Fruit fly (Drosophila melanogaster) whole organism, adult: ENCODE measurements around the gene vsg.

Source experiments
- CG11617 ChIP-seq: fragments of 200-800 bp; sonication (Bioruptor generic); optimal IDR thresholded peaks from 2 replicates; lab custom pipeline; 2017; ENCODE audit warnings: mild to moderate bottlenecking, missing biosample characterization, missing genetic modification reagents, missing genetic modification characterization
- CG12768 ChIP-seq: fragments of 200-800 bp; sonication (Bioruptor generic); optimal IDR thresholded peaks from 2 replicates; lab custom pipeline; 2017; ENCODE audit warnings: missing biosample characterization, missing genetic modification characterization, mild to moderate bottlenecking, moderate library complexity, missing genetic modification reagents
- CG14711 ChIP-seq: fragments of 200-800 bp; sonication (Bioruptor generic); optimal IDR thresholded peaks from 2 replicates; lab custom pipeline; 2018; ENCODE audit warnings: missing biosample characterization, mild to moderate bottlenecking, missing genetic modification characterization, moderate library complexity
- CG1620 ChIP-seq: fragments of 200-800 bp; sonication (Bioruptor generic); optimal IDR thresholded peaks from 2 replicates; lab custom pipeline; 2016; ENCODE audit warnings: missing biosample characterization, missing genetic modification characterization
- CG33017 ChIP-seq: fragments of 200-800 bp; sonication (Bioruptor generic); optimal IDR thresholded peaks from 2 replicates; lab custom pipeline; 2018; ENCODE audit warnings: missing biosample characterization, mild to moderate bottlenecking, missing genetic modification characterization, moderate library complexity
- CG5204 ChIP-seq: fragments of 200-800 bp; sonication (Bioruptor generic); optimal IDR thresholded peaks from 2 replicates; lab custom pipeline; 2016; ENCODE audit warnings: missing biosample characterization, missing genetic modification characterization
- CG7045 ChIP-seq: fragments of 200-800 bp; sonication (Bioruptor generic); optimal IDR thresholded peaks from 2 replicates; lab custom pipeline; 2017; ENCODE audit warnings: missing biosample characterization, mild to moderate bottlenecking, missing genetic modification characterization
- CG7101 ChIP-seq: fragments of 200-800 bp; sonication (Bioruptor generic); optimal IDR thresholded peaks from 2 replicates; lab custom pipeline; 2018; ENCODE audit warnings: missing biosample characterization, mild to moderate bottlenecking, missing genetic modification characterization, moderate library complexity
- Clk ChIP-seq: fragments of 200-800 bp; sonication (Bioruptor generic); optimal IDR thresholded peaks from 2 replicates; lab custom pipeline; 2017; ENCODE audit warnings: missing biosample characterization, missing genetic modification characterization
- Crg-1 ChIP-seq: fragments of 200-800 bp; sonication (Bioruptor generic); optimal IDR thresholded peaks from 2 replicates; lab custom pipeline; 2016; ENCODE audit warnings: missing biosample characterization, missing genetic modification characterization
- Hr96 ChIP-seq: fragments of 200-800 bp; sonication (Bioruptor generic); optimal IDR thresholded peaks from 2 replicates; lab custom pipeline; 2016; ENCODE audit warnings: missing biosample characterization, missing genetic modification characterization
- Mnt ChIP-seq: fragments of 200-800 bp; sonication (Bioruptor generic); optimal IDR thresholded peaks from 2 replicates; lab custom pipeline; 2016; ENCODE audit warnings: missing biosample characterization, mild to moderate bottlenecking, missing genetic modification characterization
- bab1 ChIP-seq: fragments of 200-800 bp; sonication (Bioruptor generic); optimal IDR thresholded peaks from 3 replicates; lab custom pipeline; 2019; ENCODE audit warnings: missing biosample characterization, mild to moderate bottlenecking, missing genetic modification characterization, moderate library complexity
- cic ChIP-seq: fragments of 200-800 bp; sonication (Bioruptor generic); optimal IDR thresholded peaks from 2 replicates; lab custom pipeline; 2017; ENCODE audit warnings: missing biosample characterization, mild to moderate bottlenecking, missing genetic modification characterization, moderate library complexity
- cnc ChIP-seq, 2 experiments: fragments of >200 bp; optimal IDR thresholded peaks; 2 replicates each; lab custom pipeline; 2017
- kay ChIP-seq: fragments of 200-800 bp; sonication (Bioruptor generic); peaks from one replicate; lab custom pipeline; 2016; ENCODE audit warnings: missing biosample characterization, missing genetic modification characterization, borderline replicate concordance
- ovo ChIP-seq: fragments of 200-800 bp; sonication (Bioruptor generic); optimal IDR thresholded peaks from 2 replicates; lab custom pipeline; 2016; ENCODE audit warnings: missing biosample characterization, missing genetic modification characterization
- pad ChIP-seq: fragments of 200-800 bp; sonication (Bioruptor generic); optimal IDR thresholded peaks from 3 replicates; lab custom pipeline; 2017; ENCODE audit warnings: missing biosample characterization, missing genetic modification characterization, mild to moderate bottlenecking, moderate library complexity, missing genetic modification reagents
- tj ChIP-seq: fragments of 200-800 bp; sonication (Bioruptor generic); optimal IDR thresholded peaks from 3 replicates; lab custom pipeline; 2017; ENCODE audit warnings: missing biosample characterization, mild to moderate bottlenecking, missing genetic modification characterization, moderate library complexity
- toe ChIP-seq: fragments of 200-800 bp; sonication (Bioruptor generic); optimal IDR thresholded peaks from 2 replicates; lab custom pipeline; 2016; ENCODE audit warnings: missing biosample characterization, missing genetic modification characterization

vsg gene

DNA sequence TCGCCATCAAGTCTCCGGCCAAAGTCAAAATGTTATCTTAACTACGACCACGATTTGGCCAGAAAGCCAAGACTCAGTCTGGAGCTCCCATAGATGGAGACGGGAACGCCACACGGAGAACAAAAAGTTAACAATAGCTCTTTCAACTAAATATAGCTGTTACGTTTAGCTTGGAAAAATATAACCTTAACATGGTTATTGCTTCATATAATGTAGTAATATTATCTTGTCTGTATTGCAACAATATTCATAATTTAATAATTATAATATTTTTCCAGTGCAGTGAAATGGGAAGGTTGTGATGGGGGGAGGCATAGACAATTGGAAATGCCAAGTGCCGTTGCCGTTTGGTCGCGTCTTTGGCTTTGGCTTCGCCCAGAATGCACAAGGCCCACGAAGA is 31.3 kb downstream of the vsg start:
- TF ChIP-seq cnc (optimal IDR thresholded peaks at IDR 0.05; lab: Kevin White, UChicago), result no peak
- no peak for TF ChIP-seq CG1620 (GFP tag; lab: Kevin White, UChicago)
- TF ChIP-seq tj, result no peak

DNA sequence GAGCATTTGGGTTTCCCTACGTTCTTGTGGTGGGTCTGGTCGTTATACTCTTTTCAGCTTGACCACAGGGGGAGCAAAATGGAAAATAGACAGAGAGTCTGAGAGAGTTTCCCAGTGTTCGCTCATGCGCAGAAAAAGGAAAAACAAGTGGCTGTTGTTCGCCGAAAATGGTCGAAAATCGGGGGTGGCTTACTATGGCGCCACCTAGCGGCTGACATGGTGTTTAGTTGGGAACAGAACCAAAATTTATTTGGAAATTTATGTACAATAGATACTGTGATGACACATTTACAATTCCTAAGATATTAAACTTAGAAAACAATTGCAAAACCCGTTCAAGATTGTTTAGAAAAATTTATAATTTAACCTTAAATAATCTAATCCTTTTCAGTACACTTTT is 37.5 kb downstream of the vsg start:
- no peak for TF ChIP-seq ovo (GFP tag; lab: Kevin White, UChicago)
- TF ChIP-seq toe (GFP tag; lab: Kevin White, UChicago), result no peak
- no peak for TF ChIP-seq kay
- no peak for TF ChIP-seq tj
- TF ChIP-seq CG33017, result no peak
- TF ChIP-seq Crg-1 (GFP tag; lab: Kevin White, UChicago), result no peak
- no peak for TF ChIP-seq Hr96 (GFP tag; lab: Kevin White, UChicago)
- no peak for TF ChIP-seq CG1620 (GFP tag; lab: Kevin White, UChicago)
- TF ChIP-seq pad (GFP tag; lab: Kevin White, UChicago), result no peak
- no peak for TF ChIP-seq CG14711 (tag; lab: Kevin White, UChicago)

DNA sequence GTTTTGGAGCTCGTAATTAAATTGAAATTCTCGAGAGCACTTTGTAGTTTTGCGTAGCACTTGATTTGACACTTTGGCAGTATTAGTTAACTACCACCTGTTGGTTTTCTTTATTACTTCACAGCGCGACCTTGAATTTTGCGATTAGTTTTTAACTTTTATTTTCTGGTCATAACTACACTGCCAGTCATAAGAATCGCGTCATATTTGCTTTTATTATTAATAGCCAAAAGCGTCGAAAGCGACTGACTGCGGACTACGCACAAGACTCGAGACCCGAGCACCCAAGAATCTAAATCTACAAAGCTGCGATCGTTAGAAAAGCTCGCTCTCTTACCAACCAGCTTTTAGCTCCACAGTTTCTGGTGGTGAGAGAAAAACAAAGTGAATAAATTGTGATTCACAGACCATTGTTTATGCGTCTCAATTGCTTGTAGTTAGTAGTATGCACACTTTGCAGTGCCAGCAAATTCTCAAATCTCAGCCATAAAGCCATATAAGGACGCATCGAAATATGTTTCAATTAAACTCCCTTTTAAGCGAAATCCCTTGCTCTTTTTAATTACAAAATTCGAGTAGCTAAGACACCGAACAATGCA is 46.1 kb downstream of the vsg start, which contains the start of gene CG42268:
CG42268 (minus strand) TSS at position 245 of the 599 bp plus-strand sequence.
- TF ChIP-seq CG5204 (GFP tag; lab: Kevin White, UChicago) (no peak), CG7045 (GFP tag; lab: Kevin White, UChicago) (no peak), cnc (optimal IDR thresholded peaks at IDR 0.05; lab: Kevin White, UChicago) (no peak), ovo (GFP tag; lab: Kevin White, UChicago) (no peak), Mnt (GFP tag; lab: Kevin White, UChicago) (no peak), CG33017 (peak; percentile 32), bab1 (GFP tag; lab: Kevin White, UChicago) (no peak), Hr96 (GFP tag; lab: Kevin White, UChicago) (no peak), CG1620 (GFP tag; lab: Kevin White, UChicago) (no peak), toe (GFP tag; lab: Kevin White, UChicago) (no peak), Crg-1 (GFP tag; lab: Kevin White, UChicago) (no peak), tj (no peak), cic (GFP tag; lab: Kevin White, UChicago) (peak; percentile 57), Clk (GFP tag; lab: Kevin White, UChicago) (no peak), CG14711 (tag; lab: Kevin White, UChicago) (no peak), CG12768 (GFP tag; lab: Kevin White, UChicago) (peak; percentile 37), CG7101 (no peak), CG11617 (GFP tag; lab: Kevin White, UChicago) (no peak), kay (peak; percentile 89), pad (GFP tag; lab: Kevin White, UChicago) (peak; percentile 6)

DNA sequence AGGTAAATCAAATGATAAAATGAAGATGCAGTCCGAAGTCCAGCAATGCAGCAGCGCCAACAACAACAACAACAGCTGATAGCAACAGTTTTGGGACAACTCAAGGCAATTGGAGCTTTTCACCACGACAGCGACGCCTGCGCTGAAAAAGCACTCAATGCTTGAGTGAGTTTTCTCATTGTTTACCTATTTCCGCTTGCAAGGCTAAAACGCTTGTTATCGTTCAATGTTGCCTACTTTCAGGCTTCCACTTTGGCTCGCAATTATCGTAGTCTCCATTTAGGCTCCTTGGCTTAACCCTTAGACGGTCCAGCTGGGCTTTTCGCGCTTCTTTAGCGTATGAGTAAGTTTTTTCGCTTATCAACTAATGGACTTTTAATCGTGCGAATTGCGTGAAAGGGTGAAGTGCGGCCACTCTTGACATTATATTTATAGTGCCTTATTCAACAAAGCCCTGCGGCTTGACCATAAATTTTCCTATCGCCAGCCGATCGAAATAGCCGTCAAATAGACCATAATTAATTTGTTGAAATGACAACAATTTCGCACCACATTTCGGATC is 48.0 kb downstream of the vsg start:
- TF ChIP-seq CG7101, result no peak
- TF ChIP-seq cic (GFP tag; lab: Kevin White, UChicago), result peak; percentile 9
- peak; percentile 4 for TF ChIP-seq CG1620 (GFP tag; lab: Kevin White, UChicago)
- TF ChIP-seq bab1 (GFP tag; lab: Kevin White, UChicago), result peak; percentile 25
- TF ChIP-seq tj, result peak; percentile 65
- no peak for TF ChIP-seq toe (GFP tag; lab: Kevin White, UChicago)
- no peak for TF ChIP-seq CG5204 (GFP tag; lab: Kevin White, UChicago)

DNA sequence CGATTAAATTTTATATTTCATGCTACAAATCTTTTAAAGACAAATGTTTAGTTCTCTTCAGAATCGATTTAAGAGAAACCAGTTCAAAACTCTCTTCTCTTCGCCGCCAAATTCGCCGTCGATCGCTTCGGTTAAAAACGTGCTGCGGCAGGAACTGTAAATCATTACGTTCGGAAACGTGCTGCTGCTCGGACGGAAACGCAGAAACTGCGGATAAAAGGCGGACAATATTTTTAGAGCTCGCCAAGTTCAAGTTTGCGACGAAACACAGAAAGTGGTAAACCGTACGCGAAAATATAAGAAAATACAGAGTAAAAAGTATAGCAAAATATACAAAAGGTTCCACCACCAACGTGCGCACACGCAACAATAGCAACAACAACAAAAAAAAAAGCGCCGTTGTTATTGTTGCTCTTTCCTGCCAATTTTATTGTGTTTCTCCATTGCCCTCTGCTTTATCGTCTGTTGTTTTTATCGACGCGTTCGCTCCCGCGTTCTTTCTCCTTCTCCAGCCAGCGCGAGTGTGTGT is 49.3 kb downstream of the vsg start, which contains the start of gene Ae2:
Ae2 (plus strand) TSS at position 156 of the 529 bp plus-strand sequence.
- TF ChIP-seq pad (GFP tag; lab: Kevin White, UChicago), result peak; percentile 36
- TF ChIP-seq tj, result peak; percentile 48
- peak; percentile 37 for TF ChIP-seq ovo (GFP tag; lab: Kevin White, UChicago)
- TF ChIP-seq cnc (optimal IDR thresholded peaks at IDR 0.05; lab: Kevin White, UChicago), result no peak
- peak; percentile 25 for TF ChIP-seq Mnt (GFP tag; lab: Kevin White, UChicago)
- TF ChIP-seq bab1 (GFP tag; lab: Kevin White, UChicago), result peak; percentile 58
- no peak for TF ChIP-seq CG14711 (tag; lab: Kevin White, UChicago)

DNA sequence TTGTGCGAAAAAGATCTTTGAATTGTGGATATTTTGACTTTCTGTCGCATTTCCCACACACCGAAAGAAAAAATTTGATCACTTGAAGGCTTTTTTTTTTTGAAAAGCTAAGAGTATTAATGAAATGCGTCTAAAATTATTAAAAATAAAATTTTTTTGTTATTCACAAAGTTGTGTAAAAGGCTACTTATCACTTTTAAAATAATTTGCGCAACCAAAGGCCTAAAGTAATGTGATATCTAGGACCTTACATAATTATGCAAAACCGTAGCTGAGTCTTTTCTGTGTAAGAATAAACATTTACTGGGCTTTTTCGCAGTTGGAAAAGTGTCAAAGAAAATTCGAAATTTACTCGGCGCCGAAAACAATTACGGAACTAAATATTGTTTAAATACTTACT is 50.2 kb downstream of the vsg start:
- TF ChIP-seq CG7101 (no peak), kay (peak; percentile 54)
